Fruit fly (Drosophila melanogaster): ENCODE data around the gene plum.

plum gene

DNA sequence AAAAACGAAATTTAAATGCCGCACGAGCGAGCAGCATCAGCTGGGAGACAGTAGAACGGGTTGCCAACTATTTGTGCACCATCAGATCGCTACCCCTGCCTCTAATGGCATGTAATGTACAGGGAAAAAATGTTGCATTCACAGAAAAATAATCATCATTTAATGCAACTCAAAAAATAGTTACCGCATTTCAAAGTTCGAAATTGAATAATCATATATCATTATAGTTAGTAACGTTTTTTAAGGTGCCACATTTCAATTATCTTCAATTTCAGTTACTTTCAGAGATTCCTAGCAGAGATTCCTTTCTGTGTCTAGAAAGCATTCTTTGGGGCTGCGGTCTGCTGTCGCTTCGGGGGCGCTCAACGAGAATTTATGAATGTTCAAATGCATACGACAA lies 53.8 kb downstream of the plum start:
- TF ChIP-seq Dll (optimal IDR thresholded peaks at IDR 0.05) (no peak), CG8478 (optimal IDR thresholded peaks at IDR 0.05) (no peak), psq (optimal IDR thresholded peaks at IDR 0.05) (no peak), usp (GFP tag; optimal IDR thresholded peaks at IDR 0.05) (no peak), EcR (GFP tag; optimal IDR thresholded peaks at IDR 0.05) (no peak), pan (optimal IDR thresholded peaks at IDR 0.05) (no peak)

DNA sequence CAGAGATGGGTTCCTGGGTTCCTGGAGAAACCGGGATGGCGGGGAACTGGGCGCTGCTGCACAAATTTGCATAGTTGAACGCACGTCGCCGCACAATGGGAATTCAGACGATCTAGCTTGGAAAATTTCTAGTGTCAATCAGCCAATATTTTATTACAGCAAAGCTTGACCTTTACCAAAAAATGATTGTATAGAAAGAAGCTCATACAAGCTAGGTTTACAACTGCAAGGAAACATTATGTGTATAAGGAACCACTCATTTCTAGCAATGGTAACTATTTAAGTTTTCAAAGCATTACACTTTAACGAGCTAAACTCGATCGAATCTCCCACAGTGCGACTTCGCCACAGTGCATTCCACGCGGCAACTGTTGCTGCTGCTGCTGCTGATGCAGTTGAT lies 54.7 kb downstream of the plum start:
- TF ChIP-seq CG8478 (optimal IDR thresholded peaks at IDR 0.05) (no peak), Dll (optimal IDR thresholded peaks at IDR 0.05) (no peak), usp (GFP tag; optimal IDR thresholded peaks at IDR 0.05) (no peak), EcR (GFP tag; optimal IDR thresholded peaks at IDR 0.05) (no peak)

dm6 chr3R:26479208-26479607 lies 55.8 kb downstream of the plum start:
- no peak for TF ChIP-seq psq (optimal IDR thresholded peaks at IDR 0.05)
- no peak for TF ChIP-seq pan (optimal IDR thresholded peaks at IDR 0.05)
- no peak for TF ChIP-seq EcR (GFP tag; optimal IDR thresholded peaks at IDR 0.05)
- no peak for TF ChIP-seq CG8478 (optimal IDR thresholded peaks at IDR 0.05)
- no peak for TF ChIP-seq usp (GFP tag; optimal IDR thresholded peaks at IDR 0.05)
- TF ChIP-seq Dll (optimal IDR thresholded peaks at IDR 0.05) = no peak

dm6 chr3R:26478644-26479043 lies 56.4 kb downstream of the plum start:
- no peak for TF ChIP-seq Dll (optimal IDR thresholded peaks at IDR 0.05)
- no peak for TF ChIP-seq psq (optimal IDR thresholded peaks at IDR 0.05)
- no peak for TF ChIP-seq EcR (GFP tag; optimal IDR thresholded peaks at IDR 0.05)
- TF ChIP-seq usp (GFP tag; optimal IDR thresholded peaks at IDR 0.05) = no peak
- no peak for TF ChIP-seq CG8478 (optimal IDR thresholded peaks at IDR 0.05)
- TF ChIP-seq pan (optimal IDR thresholded peaks at IDR 0.05) = no peak

DNA sequence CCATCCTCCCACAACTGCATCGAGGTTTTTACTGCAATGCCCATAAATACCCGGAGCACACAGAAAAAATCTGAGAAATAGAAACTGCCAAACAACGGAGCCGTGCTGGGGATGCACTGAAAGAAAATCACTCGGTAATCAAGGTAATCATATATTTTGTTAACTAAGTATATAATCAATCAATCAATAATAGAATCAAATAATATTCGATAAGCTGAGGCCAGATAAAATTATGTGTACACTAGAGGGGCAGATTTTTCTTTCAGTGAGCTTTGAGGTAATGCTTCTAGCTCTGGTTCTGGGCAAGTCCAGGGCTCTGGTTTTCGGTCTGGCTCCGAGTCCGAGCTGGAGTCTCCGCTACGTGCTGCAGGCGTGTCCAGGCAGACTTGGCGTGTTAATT lies 57.0 kb downstream of the plum start:
- no peak for TF ChIP-seq usp (GFP tag; optimal IDR thresholded peaks at IDR 0.05)
- no peak for TF ChIP-seq EcR (GFP tag; optimal IDR thresholded peaks at IDR 0.05)
- TF ChIP-seq psq (optimal IDR thresholded peaks at IDR 0.05) = no peak
- TF ChIP-seq Dll (optimal IDR thresholded peaks at IDR 0.05) = no peak
- no peak for TF ChIP-seq pan (optimal IDR thresholded peaks at IDR 0.05)
- no peak for TF ChIP-seq CG8478 (optimal IDR thresholded peaks at IDR 0.05)

dm6 chr3R:26465121-26465520 lies 69.9 kb downstream of the plum start:
- no peak for TF ChIP-seq CG8478 (optimal IDR thresholded peaks at IDR 0.05)
- no peak for TF ChIP-seq EcR (GFP tag; optimal IDR thresholded peaks at IDR 0.05)
- TF ChIP-seq Dll (optimal IDR thresholded peaks at IDR 0.05) = no peak

DNA sequence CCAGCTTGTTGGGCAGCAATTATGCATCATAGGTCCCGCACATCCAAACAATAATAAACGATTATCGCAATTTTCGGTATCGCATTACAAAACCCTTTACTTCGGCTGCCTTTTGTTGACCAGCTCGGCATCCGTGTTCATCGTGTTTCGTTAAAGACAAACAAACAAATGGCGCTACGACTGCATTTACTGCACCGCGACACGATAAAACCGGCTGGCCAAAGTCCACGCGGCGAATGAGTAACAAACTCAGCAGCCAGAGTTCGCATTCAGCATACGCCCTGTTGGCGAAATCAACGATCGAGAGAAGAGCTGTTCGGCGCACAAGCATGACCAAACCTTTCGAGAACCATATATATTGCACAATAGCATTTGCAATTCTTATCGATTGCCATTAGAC lies 70.6 kb downstream of the plum start:
- TF ChIP-seq CG8478 (optimal IDR thresholded peaks at IDR 0.05) (no peak), EcR (GFP tag; optimal IDR thresholded peaks at IDR 0.05) (no peak), Dll (optimal IDR thresholded peaks at IDR 0.05) (no peak), usp (GFP tag; optimal IDR thresholded peaks at IDR 0.05) (no peak), pan (optimal IDR thresholded peaks at IDR 0.05) (no peak), psq (optimal IDR thresholded peaks at IDR 0.05) (no peak)

DNA sequence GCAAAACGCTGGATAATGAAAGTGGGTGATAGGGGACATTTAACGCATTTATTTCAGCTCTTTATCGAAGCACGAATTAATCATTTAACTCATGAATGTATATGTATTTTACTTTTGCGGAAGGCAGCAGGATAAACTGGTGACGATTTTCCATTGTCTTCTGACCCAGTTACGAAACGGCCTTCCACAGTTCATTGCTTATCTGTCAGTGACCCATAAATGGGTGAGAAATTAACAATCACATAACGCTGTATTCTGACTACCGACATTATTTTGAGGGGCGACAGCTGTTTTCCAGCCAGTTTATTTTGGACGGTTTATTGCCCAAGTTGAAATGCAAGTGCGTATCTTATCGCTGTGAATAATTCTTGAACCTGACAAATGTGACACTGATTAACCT lies 71.5 kb downstream of the plum start:
- TF ChIP-seq psq (optimal IDR thresholded peaks at IDR 0.05) (no peak), CG8478 (optimal IDR thresholded peaks at IDR 0.05) (no peak), Dll (optimal IDR thresholded peaks at IDR 0.05) (no peak), pan (optimal IDR thresholded peaks at IDR 0.05) (no peak), EcR (GFP tag; optimal IDR thresholded peaks at IDR 0.05) (no peak), usp (GFP tag; optimal IDR thresholded peaks at IDR 0.05) (no peak)

dm6 chr3R:26463146-26463545 lies 71.9 kb downstream of the plum start:
- TF ChIP-seq psq (optimal IDR thresholded peaks at IDR 0.05) = no peak

DNA sequence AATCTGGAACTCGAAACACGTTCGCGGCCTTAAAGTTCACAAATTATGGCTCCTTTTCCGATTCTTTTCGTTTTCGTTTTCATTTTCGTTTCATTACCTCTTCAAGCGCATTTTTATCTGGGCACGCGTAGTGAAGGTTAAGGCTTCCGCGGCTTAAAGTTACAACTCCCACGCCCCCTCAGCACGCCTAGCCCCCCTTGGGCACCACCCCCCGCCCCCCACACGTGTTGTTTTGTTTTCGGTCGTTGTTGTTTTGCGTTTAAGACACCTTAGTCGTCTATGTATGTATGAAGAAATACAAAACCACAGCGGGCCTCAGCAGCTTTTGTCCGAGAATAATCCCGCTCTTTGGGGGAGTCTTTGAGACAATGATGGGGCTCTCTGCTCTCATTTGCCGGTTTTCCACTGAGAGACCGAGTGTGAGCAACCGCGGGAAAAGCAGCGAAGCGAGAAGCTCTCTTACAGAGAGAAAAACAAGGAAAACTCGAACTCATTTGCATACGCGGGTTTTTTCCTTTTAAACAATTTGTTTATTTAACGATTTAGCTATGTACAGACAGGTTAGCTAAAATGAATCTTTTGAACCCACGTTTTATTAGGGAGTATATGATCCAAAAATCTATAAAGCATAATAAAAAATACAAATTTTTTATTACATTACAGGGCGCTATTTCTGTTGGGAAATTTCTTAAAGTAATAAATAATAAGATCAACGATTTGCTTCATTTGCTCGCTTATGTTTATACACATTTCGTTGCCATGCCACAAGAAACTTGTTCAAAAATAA lies 72.7 kb downstream of the plum start:
- TF ChIP-seq Dll (optimal IDR thresholded peaks at IDR 0.05) = peak; percentile 15
- TF ChIP-seq CG8478 (optimal IDR thresholded peaks at IDR 0.05) = no peak

- TF ChIP-seq Dll (optimal IDR thresholded peaks at IDR 0.05) (no peak), EcR (GFP tag; optimal IDR thresholded peaks at IDR 0.05) (no peak), pan (optimal IDR thresholded peaks at IDR 0.05) (no peak), psq (optimal IDR thresholded peaks at IDR 0.05) (no peak), CG8478 (optimal IDR thresholded peaks at IDR 0.05) (no peak), usp (GFP tag; optimal IDR thresholded peaks at IDR 0.05) (no peak)
These were observed 73.7 kb downstream of the plum start, which contains the start of gene CG5455 for dm6 chr3R:26461226-26461805. Gene CG5455, plus strand, starts transcription at chr3R:26461527.

dm6 chr3R:26457949-26458348 lies 77.1 kb downstream of the plum start, which contains the start of gene CG14238:
Gene CG14238, plus strand, starts transcription at chr3R:26458249.
- no peak for TF ChIP-seq Dll (optimal IDR thresholded peaks at IDR 0.05)
- no peak for TF ChIP-seq pan (optimal IDR thresholded peaks at IDR 0.05)
- no peak for TF ChIP-seq EcR (GFP tag; optimal IDR thresholded peaks at IDR 0.05)
- no peak for TF ChIP-seq usp (GFP tag; optimal IDR thresholded peaks at IDR 0.05)
- no peak for TF ChIP-seq psq (optimal IDR thresholded peaks at IDR 0.05)
- TF ChIP-seq CG8478 (optimal IDR thresholded peaks at IDR 0.05) = no peak

- no peak for TF ChIP-seq usp (GFP tag; optimal IDR thresholded peaks at IDR 0.05)
- no peak for TF ChIP-seq EcR (GFP tag; optimal IDR thresholded peaks at IDR 0.05)
- no peak for TF ChIP-seq psq (optimal IDR thresholded peaks at IDR 0.05)
- TF ChIP-seq pan (optimal IDR thresholded peaks at IDR 0.05) = no peak
- no peak for TF ChIP-seq CG8478 (optimal IDR thresholded peaks at IDR 0.05)
- no peak for TF ChIP-seq Dll (optimal IDR thresholded peaks at IDR 0.05)
These were observed 78.4 kb downstream of the plum start, which contains the start of gene CG14237 for dm6 chr3R:26456577-26456976. Gene CG14237, plus strand, starts transcription at chr3R:26456877.

All from whole organism.